Fruit fly (Drosophila melanogaster) Kc167 (cell line): ENCODE measurements around the gene Gmppb.

Source experiments
- Myc ChIP-seq: fragments of >200 bp; optimal IDR thresholded peaks from 2 replicates; lab custom pipeline; 2017; ENCODE audit warnings: missing external identifiers
- Sin3A ChIP-seq: fragments of >200 bp; optimal IDR thresholded peaks from 2 replicates; lab custom pipeline; 2018; ENCODE audit warnings: missing external identifiers
- h ChIP-seq: fragments of >200 bp; optimal IDR thresholded peaks from 3 replicates; lab custom pipeline; 2018; ENCODE audit warnings: missing external identifiers
- insv ChIP-seq: fragments of >200 bp; optimal IDR thresholded peaks from 3 replicates; lab custom pipeline; 2018; ENCODE audit warnings: missing external identifiers
- psq ChIP-seq: fragments of >200 bp; optimal IDR thresholded peaks from 2 replicates; lab custom pipeline; 2017; ENCODE audit warnings: missing external identifiers
- ttk ChIP-seq: sonication (Bioruptor generic); optimal IDR thresholded peaks from 2 replicates; lab custom pipeline; 2017; ENCODE audit warnings: missing external identifiers

Gmppb gene

dm6 chr3R:4804828-4805707 lies 6.2 kb upstream of the Gmppb start:
- TF ChIP-seq insv (lab: Kevin White, UChicago): no peak
- no peak for TF ChIP-seq h
- TF ChIP-seq psq (lab: Kevin White, UChicago): no peak

dm6 chr3R:4806318-4806757 lies 4.9 kb upstream of the Gmppb start:
- TF ChIP-seq insv (lab: Kevin White, UChicago) (no peak), Sin3A (lab: Kevin White, UChicago) (no peak), ttk (lab: Kevin White, UChicago) (no peak), h (no peak), Myc (lab: Kevin White, UChicago) (no peak), psq (lab: Kevin White, UChicago) (no peak)

- TF ChIP-seq Sin3A (lab: Kevin White, UChicago) (no peak), insv (lab: Kevin White, UChicago) (no peak), psq (lab: Kevin White, UChicago) (no peak), Myc (lab: Kevin White, UChicago) (no peak), h (no peak), ttk (lab: Kevin White, UChicago) (no peak)
Measured at dm6 chr3R:4807582-4807981, 3.7 kb upstream of the Gmppb start.

- TF ChIP-seq Myc (lab: Kevin White, UChicago) (no peak), Sin3A (lab: Kevin White, UChicago) (no peak), h (no peak)
Measured at dm6 chr3R:4809944-4810653, 1.1 kb upstream of the Gmppb start.

DNA sequence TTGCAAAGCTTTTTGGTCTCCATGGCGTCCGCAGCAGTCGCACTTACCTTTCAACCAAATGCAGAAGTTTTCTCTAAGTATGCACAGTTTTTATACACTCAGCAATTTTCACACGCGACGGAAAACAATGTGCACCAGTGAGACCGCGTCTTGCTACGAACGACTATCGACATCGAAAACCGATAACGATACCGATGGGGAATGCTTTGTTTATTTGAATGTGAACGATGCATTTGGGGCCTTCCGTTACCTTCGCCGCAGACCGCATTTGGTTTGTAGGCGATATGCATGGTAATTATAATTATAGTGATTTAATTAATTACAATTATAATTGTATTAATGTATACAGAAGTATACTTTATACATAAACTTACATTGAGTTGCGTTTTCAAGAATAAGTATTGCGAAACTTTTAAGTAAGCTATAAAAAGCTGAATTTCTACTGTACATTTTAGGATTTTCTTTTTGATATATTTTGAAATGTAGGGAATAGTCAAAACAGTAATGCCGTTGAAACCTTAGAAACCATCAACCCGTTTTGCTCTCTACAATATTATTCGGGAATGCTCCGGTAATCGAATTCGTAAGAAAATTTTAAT lies 791 bp downstream of the Gmppb start, which contains the start of the genes Hus1-like and ctrip:
Gene Hus1-like, minus strand, starts transcription at position 161 of the 599 bp plus-strand sequence.
Gene ctrip, minus strand, starts transcription at position 161 of the 599 bp plus-strand sequence.
- no peak for TF ChIP-seq Sin3A (lab: Kevin White, UChicago)
- TF ChIP-seq ttk (lab: Kevin White, UChicago): no peak
- TF ChIP-seq h: no peak
- TF ChIP-seq psq (lab: Kevin White, UChicago): no peak
- no peak for TF ChIP-seq insv (lab: Kevin White, UChicago)
- no peak for TF ChIP-seq Myc (lab: Kevin White, UChicago)

DNA sequence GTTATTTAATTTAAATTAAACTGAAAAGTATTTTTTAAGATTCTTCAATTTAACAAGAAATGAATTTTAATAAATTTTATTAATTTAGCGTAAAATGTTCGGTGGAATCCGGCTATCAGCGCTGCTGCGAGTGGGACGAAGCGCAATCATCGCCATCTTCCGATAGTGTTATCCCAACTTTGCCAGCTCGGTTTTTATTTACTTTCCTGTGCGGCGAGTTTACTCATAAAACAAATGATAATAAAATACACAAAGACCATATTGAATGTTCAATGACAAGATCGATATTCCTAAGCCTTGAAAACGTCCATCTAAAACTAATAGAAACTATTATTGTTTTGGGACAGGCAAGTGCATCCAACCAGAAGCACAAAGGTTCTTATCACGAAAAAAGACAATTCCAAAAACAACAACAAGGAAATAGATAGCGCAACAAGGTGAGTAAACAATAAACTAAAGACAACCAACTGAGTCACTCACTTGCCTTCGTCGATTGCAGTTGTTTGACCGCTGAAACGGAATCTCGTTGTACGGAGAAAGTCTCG lies 2.0 kb downstream of the Gmppb start:
- TF ChIP-seq Sin3A (lab: Kevin White, UChicago): no peak
- TF ChIP-seq h: no peak
- no peak for TF ChIP-seq insv (lab: Kevin White, UChicago)
- no peak for TF ChIP-seq psq (lab: Kevin White, UChicago)
- TF ChIP-seq ttk (lab: Kevin White, UChicago): no peak
- TF ChIP-seq Myc (lab: Kevin White, UChicago): no peak

DNA sequence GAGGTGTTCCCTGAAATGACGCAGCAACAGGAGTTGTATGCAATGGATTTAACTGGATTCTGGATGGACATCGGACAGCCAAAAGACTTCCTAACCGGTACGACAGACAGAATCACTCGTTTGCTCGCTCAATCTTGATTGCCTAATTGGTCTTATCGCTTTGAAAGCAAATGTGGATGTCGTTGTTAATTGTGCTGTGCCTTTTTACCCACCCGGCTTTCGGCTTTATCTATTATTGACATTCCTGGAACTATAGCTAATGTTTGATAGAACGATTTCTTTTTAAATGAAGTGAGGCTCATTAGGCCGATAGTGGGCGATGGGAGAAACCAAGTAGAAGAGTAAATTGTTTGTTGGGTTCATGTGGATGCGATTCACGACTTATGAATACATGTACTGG lies 3.4 kb downstream of the Gmppb start:
- TF ChIP-seq Sin3A (lab: Kevin White, UChicago): no peak
- no peak for TF ChIP-seq insv (lab: Kevin White, UChicago)
- no peak for TF ChIP-seq Myc (lab: Kevin White, UChicago)
- no peak for TF ChIP-seq h
- no peak for TF ChIP-seq ttk (lab: Kevin White, UChicago)
- no peak for TF ChIP-seq psq (lab: Kevin White, UChicago)

dm6 chr3R:4816018-4816417 lies 4.8 kb downstream of the Gmppb start, which contains the start of gene BBS5:
Gene BBS5, plus strand, starts transcription at chr3R:4816318.
- no peak for TF ChIP-seq psq (lab: Kevin White, UChicago)
- no peak for TF ChIP-seq Myc (lab: Kevin White, UChicago)
- TF ChIP-seq Sin3A (lab: Kevin White, UChicago): no peak
- no peak for TF ChIP-seq h
- TF ChIP-seq ttk (lab: Kevin White, UChicago): no peak
- TF ChIP-seq insv (lab: Kevin White, UChicago): no peak

DNA sequence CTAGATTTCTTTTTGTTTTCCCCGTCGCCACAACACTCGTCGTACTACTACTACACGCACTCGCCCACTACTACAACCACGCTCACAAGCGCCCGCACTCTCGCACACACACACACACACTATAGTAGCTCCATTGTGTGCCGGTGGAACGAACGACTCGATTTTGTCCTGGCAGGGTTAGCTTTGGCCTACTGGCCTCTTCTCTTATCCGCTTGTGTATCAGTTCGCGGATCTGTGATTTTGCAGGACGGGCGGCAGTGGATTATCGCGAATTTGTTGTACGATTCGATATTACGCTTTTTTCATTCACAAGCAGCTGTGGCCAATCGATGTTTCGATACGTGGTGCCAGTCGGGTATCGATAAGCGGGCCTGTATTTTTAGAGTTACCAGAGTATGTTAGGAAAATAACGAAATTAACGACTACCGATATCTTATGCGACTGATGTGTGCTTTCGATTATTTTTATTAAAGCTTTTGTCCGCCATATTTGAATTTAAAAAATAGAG lies 9.9 kb downstream of the Gmppb start, which contains the start of gene CG14657:
Gene CG14657, minus strand, starts transcription at position 335 of the 508 bp plus-strand sequence.
- TF ChIP-seq h (no peak), ttk (lab: Kevin White, UChicago) (no peak), insv (lab: Kevin White, UChicago) (no peak), psq (lab: Kevin White, UChicago) (no peak), Sin3A (lab: Kevin White, UChicago) (no peak), Myc (lab: Kevin White, UChicago) (no peak)

DNA sequence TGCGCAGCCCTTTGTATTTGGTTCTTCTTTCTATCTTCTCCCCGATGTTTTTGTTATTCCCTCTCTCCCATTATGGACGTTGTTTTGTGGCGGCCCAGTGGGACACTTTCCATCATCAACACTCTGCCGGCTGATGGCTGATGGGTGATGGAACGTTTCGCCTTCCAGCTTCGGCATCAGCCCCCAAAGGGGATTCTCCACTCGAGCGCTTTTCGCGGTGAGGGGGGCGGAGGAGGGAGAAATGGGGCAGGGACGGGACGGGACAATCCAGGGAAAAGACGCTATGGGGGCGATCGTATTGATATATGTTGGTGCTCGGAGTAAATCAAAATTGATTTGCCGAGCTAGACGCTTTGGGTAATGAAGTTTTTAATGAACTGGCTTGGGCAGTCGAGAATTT lies 13.9 kb downstream of the Gmppb start:
- no peak for TF ChIP-seq Myc (lab: Kevin White, UChicago)
- TF ChIP-seq psq (lab: Kevin White, UChicago): no peak
- TF ChIP-seq Sin3A (lab: Kevin White, UChicago): no peak
- TF ChIP-seq insv (lab: Kevin White, UChicago): no peak
- no peak for TF ChIP-seq h
- TF ChIP-seq ttk (lab: Kevin White, UChicago): no peak

DNA sequence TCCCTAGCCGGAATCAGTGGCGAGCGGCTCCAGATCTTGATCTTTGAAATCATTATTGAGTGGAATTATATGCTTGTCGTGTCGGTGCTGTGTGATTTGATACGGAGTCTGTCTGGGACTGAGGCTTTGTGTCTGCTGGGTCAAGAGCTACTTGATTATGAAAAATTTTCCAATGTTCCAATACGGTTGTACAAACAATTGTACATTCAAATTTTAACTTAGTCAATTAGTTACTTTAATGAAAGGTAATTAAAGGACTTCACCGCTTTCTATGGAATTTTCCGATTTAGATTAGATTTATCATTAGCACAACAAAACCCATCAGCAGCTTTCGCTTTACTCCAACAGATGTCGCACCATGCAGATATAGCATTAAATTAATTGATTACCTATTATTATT lies 19.2 kb downstream of the Gmppb start, which contains the start of gene CG14658:
Gene CG14658, minus strand, starts transcription at position 101 of the 400 bp plus-strand sequence.
- no peak for TF ChIP-seq Myc (lab: Kevin White, UChicago)
- TF ChIP-seq psq (lab: Kevin White, UChicago): no peak
- TF ChIP-seq insv (lab: Kevin White, UChicago): no peak
- TF ChIP-seq h: no peak
- TF ChIP-seq ttk (lab: Kevin White, UChicago): no peak
- TF ChIP-seq Sin3A (lab: Kevin White, UChicago): no peak
